Fruit fly (Drosophila melanogaster) whole organism, embryonic: ENCODE data around the gene BicC.

Experiments used
- CG8281 ChIP-seq: fragments of 200-800 bp; sonication (Bioruptor generic); optimal IDR thresholded peaks from 2 replicates; lab custom pipeline; 2018; ENCODE audit warnings: missing biosample characterization, mild to moderate bottlenecking, missing genetic modification characterization, moderate library complexity
- CG8944 ChIP-seq: fragments of 200-800 bp; sonication (Bioruptor generic); optimal IDR thresholded peaks from 3 replicates; lab custom pipeline; 2016; ENCODE audit warnings: missing biosample characterization, missing genetic modification characterization
- Ets65A ChIP-seq: fragments of 200-800 bp; sonication (Bioruptor generic); peaks from one replicate; lab custom pipeline; 2016; ENCODE audit warnings: missing biosample characterization, missing genetic modification characterization
- fru ChIP-seq: fragments of >200 bp; optimal IDR thresholded peaks from 2 replicates; lab custom pipeline; 2017
- knrl ChIP-seq: fragments of 200-800 bp; sonication (Bioruptor generic); IDR thresholded peaks from 3 replicates; pipeline ENCODE4 v1.3.6; 2022; ENCODE audit warnings: missing biosample characterization, missing genetic modification characterization; ENCODE audit not compliant: partially characterized antibody
- pan ChIP-seq, 4 experiments: fragments of >200 bp in 3 of 4; fragments of 200-800 bp in 1 of 4; sonication (Bioruptor generic) in 1 of 4; optimal IDR thresholded peaks in 3 of 4; IDR thresholded peaks in 1 of 4; 2 replicates each; pipeline versions ENCODE4 v1.3.6 to Lab custom; 2017 to 2022; ENCODE audit warnings: missing biosample characterization in 2 of 4, missing genetic modification characterization in 2 of 4, mixed read lengths in 1 of 4

DNA sequence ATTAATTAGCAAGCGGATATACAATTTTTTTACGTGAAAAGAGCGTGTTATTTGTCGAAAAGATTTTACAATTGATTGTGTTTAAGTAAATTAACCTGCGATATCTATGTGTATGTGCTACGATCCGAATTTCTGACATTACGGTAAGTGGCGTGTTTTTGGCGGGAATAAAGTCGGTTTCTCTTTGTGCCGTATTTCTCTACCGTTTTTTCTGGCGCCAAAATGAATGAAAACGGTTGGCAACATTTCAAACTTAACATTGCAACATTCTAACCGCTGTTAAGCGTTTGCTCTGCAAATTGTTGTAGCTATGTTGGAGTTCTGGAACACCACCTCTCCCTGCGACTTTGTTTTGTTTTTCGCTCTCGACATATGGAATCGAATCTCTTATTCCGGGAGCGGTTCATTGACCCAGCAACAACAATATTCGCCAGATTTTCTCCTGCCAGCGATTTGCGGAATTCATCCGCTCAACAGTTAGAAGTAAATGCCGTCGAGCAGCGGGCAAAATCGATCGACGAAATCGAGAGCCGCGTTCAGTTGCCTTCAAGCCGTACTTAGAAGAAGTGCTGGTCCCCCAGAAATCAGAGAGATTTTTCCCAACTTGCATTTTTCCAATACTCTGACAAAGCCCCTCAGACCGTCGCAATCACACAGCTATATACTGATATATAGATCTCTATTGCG, 681 bp downstream of the BicC start:
- TF ChIP-seq knrl (GFP tag; lab: Robert Waterston, UW) (no peak), CG8944 (GFP tag; lab: Kevin White, UChicago) (no peak), Ets65A (no peak), fru (lab: Kevin White, UChicago) (no peak), pan (optimal IDR thresholded peaks at IDR 0.05; lab: Kevin White, UChicago) (no peak), pan (GFP tag; optimal IDR thresholded peaks at IDR 0.05 in 1 of 2, IDR thresholded peaks at IDR 0.05 in 1 of 2) (no peak), CG8281 (no peak)
